Fruit fly (Drosophila melanogaster): Measurements from ENCODE around the gene CG33229.

The CG33229 gene

dm6 chr3L:223019-223902 lies at the start of gene CG33229, which contains the start of gene pyx (continued):
- TF ChIP-seq CG17612 (GFP tag; IDR thresholded peaks at IDR 0.05) (peak; percentile 50), CG7372 (GFP tag; IDR thresholded peaks at IDR 0.05) (peak; percentile 87), Opbp (GFP tag; IDR thresholded peaks at IDR 0.05; ENCODE audit: partially characterized antibody) (no peak), Xbp1 (GFP tag; optimal IDR thresholded peaks at IDR 0.05) (peak; percentile 91), CG18764 (GFP tag; optimal IDR thresholded peaks at IDR 0.05) (peak; percentile 77), h (optimal IDR thresholded peaks at IDR 0.05) (no peak), bsh (GFP tag; optimal IDR thresholded peaks at IDR 0.05) (peak; percentile 46 to 75), Awh (GFP tag; IDR thresholded peaks at IDR 0.05) (peak; percentile 20; the same call in 1 of the 2 replicates), Hand (GFP tag; optimal IDR thresholded peaks at IDR 0.05) (peak; percentile 63), Lhr (GFP tag; optimal IDR thresholded peaks at IDR 0.05) (peak; percentile 31), CG18476 (GFP tag; optimal IDR thresholded peaks at IDR 0.05) (peak; percentile 100), CG10979 (tag; optimal IDR thresholded peaks at IDR 0.05) (peak; percentile 73), Dfd (GFP tag; optimal IDR thresholded peaks at IDR 0.05) (no peak), ssp (GFP tag; IDR thresholded peaks at IDR 0.05) (peak; percentile 80), Gug (GFP tag; IDR thresholded peaks at IDR 0.05) (peak; percentile 83), fru (optimal IDR thresholded peaks at IDR 0.05) (no peak), Elba2 (GFP tag; optimal IDR thresholded peaks at IDR 0.05) (no peak), CG15011 (GFP tag; optimal IDR thresholded peaks at IDR 0.05) (peak; percentile 57), oc (tag; optimal IDR thresholded peaks at IDR 0.05) (peak; percentile 72), CG15514 (GFP tag; optimal IDR thresholded peaks at IDR 0.05) (peak; percentile 65), NK7.1 (GFP tag; optimal IDR thresholded peaks at IDR 0.05) (peak; percentile 45), CG6854 (GFP tag; optimal IDR thresholded peaks at IDR 0.05) (peak; percentile 19), eyg (GFP tag; optimal IDR thresholded peaks at IDR 0.05) (peak; percentile 48), eve (GFP tag; optimal IDR thresholded peaks at IDR 0.05) (no peak), Lpt (GFP tag; optimal IDR thresholded peaks at IDR 0.05) (no peak), mam (GFP tag; optimal IDR thresholded peaks at IDR 0.05) (peak; percentile 90), hth (optimal IDR thresholded peaks at IDR 0.05) (no peak), kni (GFP tag; optimal IDR thresholded peaks at IDR 0.05) (peak; percentile 29), CG10543 (GFP tag; optimal IDR thresholded peaks at IDR 0.05) (peak; percentile 84), CG7357 (GFP tag; IDR thresholded peaks at IDR 0.05) (peak; percentile 77), bab2 (GFP tag; optimal IDR thresholded peaks at IDR 0.05) (peak; percentile 87), nau (GFP tag; optimal IDR thresholded peaks at IDR 0.05) (no peak), CG4424 (GFP tag; optimal IDR thresholded peaks at IDR 0.05) (peak; percentile 89), Hey (tag; optimal IDR thresholded peaks at IDR 0.05) (peak; percentile 44), bowl (GFP tag; IDR thresholded peaks at IDR 0.05) (0 out of 2 replicates have a peak, but pooled peaks have one; percentile 21), CG9817 (tag; optimal IDR thresholded peaks at IDR 0.05) (peak; percentile 90), CG6791 (GFP tag; IDR thresholded peaks at IDR 0.05; ENCODE audit: partially characterized antibody) (peak; percentile 34; the same call in 1 of the 3 replicates), fu2 (GFP tag; optimal IDR thresholded peaks at IDR 0.05) (peak; percentile 89), Hmr (GFP tag; optimal IDR thresholded peaks at IDR 0.05) (peak; percentile 80), HmgD (GFP tag; optimal IDR thresholded peaks at IDR 0.05) (no peak), CG17802 (tag; optimal IDR thresholded peaks at IDR 0.05) (peak; percentile 35), z (GFP tag; IDR thresholded peaks at IDR 0.05) (no peak), stwl (tag; optimal IDR thresholded peaks at IDR 0.05) (peak; percentile 2), bcd (GFP tag; optimal IDR thresholded peaks at IDR 0.05) (peak; percentile 86), CG7556 (GFP tag; optimal IDR thresholded peaks at IDR 0.05) (peak; percentile 76), sc (optimal IDR thresholded peaks at IDR 0.05) (no peak), sc (GFP tag; optimal IDR thresholded peaks at IDR 0.05) (peak; percentile 75), NfI (GFP tag; optimal IDR thresholded peaks at IDR 0.05) (peak; percentile 88), pho (GFP tag; optimal IDR thresholded peaks at IDR 0.05) (peak; percentile 90), NFAT (GFP tag; IDR thresholded peaks at IDR 0.05) (peak; percentile 89)

Measured in whole organism, embryonic.